Fruit fly (Drosophila melanogaster) Kc167 (cell line): ENCODE data around the gene Art8.

ENCODE experiments used
- Myc ChIP-seq: fragments of >200 bp; optimal IDR thresholded peaks from 2 replicates; lab custom pipeline; 2017; ENCODE audit warnings: missing external identifiers
- Sin3A ChIP-seq: fragments of >200 bp; optimal IDR thresholded peaks from 2 replicates; lab custom pipeline; 2018; ENCODE audit warnings: missing external identifiers
- h ChIP-seq: fragments of >200 bp; optimal IDR thresholded peaks from 3 replicates; lab custom pipeline; 2018; ENCODE audit warnings: missing external identifiers
- insv ChIP-seq: fragments of >200 bp; optimal IDR thresholded peaks from 3 replicates; lab custom pipeline; 2018; ENCODE audit warnings: missing external identifiers
- psq ChIP-seq: fragments of >200 bp; optimal IDR thresholded peaks from 2 replicates; lab custom pipeline; 2017; ENCODE audit warnings: missing external identifiers
- ttk ChIP-seq: sonication (Bioruptor generic); optimal IDR thresholded peaks from 2 replicates; lab custom pipeline; 2017; ENCODE audit warnings: missing external identifiers

Gene Art8

dm6 chr2L:11023875-11024274, 13.0 kb upstream of the Art8 start:
- TF ChIP-seq Sin3A (lab: Kevin White, UChicago), result no peak
- TF ChIP-seq h (lab: Kevin White, UChicago), result no peak
- no peak for TF ChIP-seq Myc (lab: Kevin White, UChicago)
- no peak for TF ChIP-seq psq (lab: Kevin White, UChicago)
- no peak for TF ChIP-seq insv (lab: Kevin White, UChicago)
- TF ChIP-seq ttk (lab: Kevin White, UChicago), result no peak

- TF ChIP-seq h (lab: Kevin White, UChicago) (no peak), insv (lab: Kevin White, UChicago) (no peak), ttk (lab: Kevin White, UChicago) (no peak), Myc (lab: Kevin White, UChicago) (no peak), Sin3A (lab: Kevin White, UChicago) (no peak), psq (lab: Kevin White, UChicago) (no peak)
Measured at dm6 chr2L:11022804-11023203, 11.9 kb upstream of the Art8 start.

dm6 chr2L:11021606-11022005, 10.7 kb upstream of the Art8 start:
- TF ChIP-seq psq (lab: Kevin White, UChicago), result no peak
- TF ChIP-seq Sin3A (lab: Kevin White, UChicago), result no peak
- TF ChIP-seq h (lab: Kevin White, UChicago), result no peak
- TF ChIP-seq insv (lab: Kevin White, UChicago), result no peak
- TF ChIP-seq ttk (lab: Kevin White, UChicago), result no peak
- no peak for TF ChIP-seq Myc (lab: Kevin White, UChicago)

- TF ChIP-seq insv (lab: Kevin White, UChicago) (no peak), ttk (lab: Kevin White, UChicago) (no peak), psq (lab: Kevin White, UChicago) (no peak), Myc (lab: Kevin White, UChicago) (no peak), Sin3A (lab: Kevin White, UChicago) (no peak), h (lab: Kevin White, UChicago) (no peak)
Measured at dm6 chr2L:11016695-11017094, 5.8 kb upstream of the Art8 start, which contains the start of gene CG14913. CG14913 (plus strand) TSS chr2L:11016995.

DNA sequence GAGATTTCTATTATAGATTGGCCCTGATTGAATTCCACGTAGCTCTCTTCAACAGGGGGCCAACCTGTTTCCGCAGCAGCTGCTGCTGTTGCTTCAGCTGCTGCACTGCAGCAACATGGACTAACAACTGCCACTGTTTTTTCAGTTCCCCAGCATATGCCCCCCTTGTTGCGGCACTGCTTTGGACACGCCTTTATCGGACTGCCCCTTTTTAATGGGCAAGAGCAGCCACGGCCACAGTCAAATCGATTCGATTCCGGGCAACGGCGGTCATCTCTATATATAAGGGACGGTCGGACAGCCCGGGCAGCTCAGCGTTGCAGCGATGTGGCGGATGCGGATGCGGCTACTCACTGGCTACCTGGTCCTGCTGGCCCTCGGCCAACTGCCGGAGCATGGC, 4.4 kb upstream of the Art8 start, which contains the start of gene Acp32CD:
Acp32CD (plus strand) TSS at position 301 of the 400 bp plus-strand sequence.
- TF ChIP-seq ttk (lab: Kevin White, UChicago) (no peak), Myc (lab: Kevin White, UChicago) (no peak), Sin3A (lab: Kevin White, UChicago) (no peak), h (lab: Kevin White, UChicago) (no peak), psq (lab: Kevin White, UChicago) (no peak), insv (lab: Kevin White, UChicago) (no peak)

DNA sequence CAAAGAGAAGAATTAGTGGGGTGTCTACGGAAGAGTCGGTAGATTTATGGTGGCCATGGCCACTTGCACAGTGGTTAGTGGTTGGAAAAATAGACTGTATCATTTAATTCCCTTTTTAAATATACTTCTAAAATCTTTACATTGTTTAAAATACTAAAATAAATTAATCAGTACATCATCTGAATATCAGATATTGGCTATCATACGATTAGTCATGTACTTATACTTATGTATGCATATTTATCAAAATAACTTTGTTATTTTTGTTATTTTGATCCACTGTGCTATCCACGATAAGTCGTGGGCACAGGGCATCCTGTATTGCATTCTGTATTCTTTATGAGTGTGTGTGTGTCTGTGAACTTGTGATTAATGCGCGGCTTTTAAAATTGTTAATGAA, 3.8 kb upstream of the Art8 start:
- TF ChIP-seq insv (lab: Kevin White, UChicago) (no peak), ttk (lab: Kevin White, UChicago) (no peak), Myc (lab: Kevin White, UChicago) (no peak), Sin3A (lab: Kevin White, UChicago) (no peak), psq (lab: Kevin White, UChicago) (no peak)

DNA sequence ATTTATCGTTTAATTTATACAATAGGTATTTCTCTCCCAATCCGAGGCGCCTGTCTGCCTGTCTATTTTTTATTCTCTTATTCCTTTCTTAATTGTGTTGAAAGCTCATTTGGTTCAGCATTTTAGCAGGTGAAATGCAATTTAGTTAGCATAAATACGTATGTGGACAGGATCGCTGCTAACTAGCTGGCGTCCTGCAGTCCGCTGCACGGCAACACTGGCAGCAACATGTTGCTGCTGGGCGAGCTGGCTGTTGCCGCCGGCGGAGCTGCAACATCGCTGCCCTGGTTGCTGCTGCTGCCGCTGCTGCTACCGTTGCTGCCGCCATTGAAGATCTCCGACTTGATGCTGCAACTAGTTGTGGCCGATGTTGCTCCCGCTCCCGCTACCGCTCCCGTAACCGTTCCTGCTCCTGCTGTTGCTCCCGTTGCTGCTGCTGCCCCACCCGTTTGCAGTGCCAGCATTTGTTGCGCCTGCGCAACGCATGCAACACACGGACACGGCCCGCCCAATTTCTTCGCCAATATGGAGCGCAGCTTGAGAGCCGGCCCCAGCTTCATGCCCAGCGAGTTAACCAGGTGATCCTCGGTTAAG, 3.2 kb upstream of the Art8 start:
- no peak for TF ChIP-seq h (lab: Kevin White, UChicago)

DNA sequence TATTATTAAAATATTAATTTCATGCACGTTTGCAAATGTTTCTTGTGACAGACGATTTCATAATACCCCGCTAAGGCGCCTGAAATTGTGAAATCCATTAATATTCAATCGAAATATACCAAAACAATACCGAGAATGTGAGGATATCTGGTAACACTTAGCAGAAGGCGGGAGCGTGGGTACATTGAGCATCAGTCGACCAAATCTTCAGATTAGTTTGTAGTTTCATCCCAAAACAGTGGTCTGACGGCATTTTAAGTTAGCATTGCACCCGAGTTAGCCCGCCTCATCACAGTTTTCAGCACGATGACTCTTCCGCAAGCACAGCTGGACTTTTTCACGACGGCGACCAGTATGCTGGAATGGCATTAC, 6.2 kb downstream of the Art8 start, which contains the start of gene Nup154:
Nup154 (plus strand) TSS at position 147 of the 372 bp plus-strand sequence.
- no peak for TF ChIP-seq Sin3A (lab: Kevin White, UChicago)
- no peak for TF ChIP-seq psq (lab: Kevin White, UChicago)
- no peak for TF ChIP-seq Myc (lab: Kevin White, UChicago)
- no peak for TF ChIP-seq h (lab: Kevin White, UChicago)
- no peak for TF ChIP-seq insv (lab: Kevin White, UChicago)

dm6 chr2L:11003925-11004673, 6.8 kb downstream of the Art8 start, which contains the start of gene RpL9:
RpL9 (minus strand) TSS chr2L:11004189.
- no peak for TF ChIP-seq h (lab: Kevin White, UChicago)
- no peak for TF ChIP-seq ttk (lab: Kevin White, UChicago)
- no peak for TF ChIP-seq psq (lab: Kevin White, UChicago)
- no peak for TF ChIP-seq insv (lab: Kevin White, UChicago)
- no peak for TF ChIP-seq Sin3A (lab: Kevin White, UChicago)
- no peak for TF ChIP-seq Myc (lab: Kevin White, UChicago)

DNA sequence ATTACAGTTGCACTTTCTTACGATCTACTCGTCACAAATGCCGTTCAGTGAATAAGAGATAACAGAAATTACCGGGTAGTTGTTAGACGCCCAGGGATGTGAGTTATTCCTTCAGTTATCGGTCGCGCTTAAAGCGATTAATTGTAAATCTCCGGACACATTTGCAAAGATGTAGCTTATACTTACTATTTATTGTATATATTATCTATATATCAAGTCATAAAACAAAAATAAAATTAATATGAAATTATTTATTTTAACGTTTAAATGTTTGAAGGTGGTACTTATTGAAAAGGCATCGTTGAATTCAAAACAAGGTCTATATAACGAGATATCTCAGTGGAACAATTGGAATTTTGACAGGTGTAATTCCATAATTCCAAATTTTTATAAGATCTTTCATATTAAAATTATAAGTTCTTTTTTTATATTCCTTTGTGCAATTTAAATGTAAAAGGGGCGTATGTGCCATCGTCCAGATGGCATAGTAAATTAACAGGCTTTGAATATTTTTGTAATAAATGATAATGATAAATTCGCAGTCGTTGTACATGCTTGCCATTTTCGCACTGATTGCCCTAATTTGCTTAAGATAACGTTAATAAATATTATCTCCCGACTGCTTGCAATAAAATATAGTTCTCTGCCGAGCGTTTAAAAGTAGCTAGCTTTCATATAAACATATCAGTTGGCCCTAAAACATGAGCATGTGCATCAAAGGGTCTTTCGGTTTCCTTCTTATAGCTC, 9.3 kb downstream of the Art8 start, which contains the start of the genes aub and lectin-33A:
aub (minus strand) TSS at position 101 of the 747 bp plus-strand sequence.
lectin-33A (plus strand) TSS at position 697 of the 747 bp plus-strand sequence.
- TF ChIP-seq Sin3A (lab: Kevin White, UChicago) (no peak), ttk (lab: Kevin White, UChicago) (no peak), psq (lab: Kevin White, UChicago) (no peak), Myc (lab: Kevin White, UChicago) (no peak), insv (lab: Kevin White, UChicago) (no peak), h (lab: Kevin White, UChicago) (no peak)

dm6 chr2L:10989162-10989561, 21.7 kb downstream of the Art8 start, which contains the start of gene TTLL4A:
TTLL4A (plus strand) TSS chr2L:10989401.
- no peak for TF ChIP-seq ttk (lab: Kevin White, UChicago)
- TF ChIP-seq psq (lab: Kevin White, UChicago), result no peak
- TF ChIP-seq insv (lab: Kevin White, UChicago), result no peak
- no peak for TF ChIP-seq Myc (lab: Kevin White, UChicago)
- no peak for TF ChIP-seq h (lab: Kevin White, UChicago)
- no peak for TF ChIP-seq Sin3A (lab: Kevin White, UChicago)
